Worm (Caenorhabditis elegans) whole organism, early embryonic: ENCODE data around the gene col-131.

Experiments
- B0310.2 ChIP-seq: sonication (generic microtip); optimal IDR thresholded peaks from 2 replicates; lab custom pipeline; 2016; ENCODE audit warnings: mild to moderate bottlenecking, missing genetic modification characterization, missing compliant biosample characterization
- F13C5.2 ChIP-seq: sonication (generic microtip); optimal IDR thresholded peaks from 2 replicates; lab custom pipeline; 2017; ENCODE audit warnings: mild to moderate bottlenecking, missing genetic modification characterization, inconsistent platforms, missing compliant biosample characterization
- aly-1 ChIP-seq: sonication (generic microtip); optimal IDR thresholded peaks from 2 replicates; lab custom pipeline; 2016; ENCODE audit warnings: missing genetic modification characterization, missing compliant biosample characterization
- ama-1 ChIP-seq: fragments of 150-350 bp; optimal IDR thresholded peaks from 2 replicates; lab custom pipeline; 2014
- ceh-13 ChIP-seq: fragments of 200-800 bp; sonication (Bioruptor generic); optimal IDR thresholded peaks from 2 replicates; lab custom pipeline; 2018; ENCODE audit warnings: mild to moderate bottlenecking, missing genetic modification characterization, missing compliant biosample characterization
- ceh-36 ChIP-seq: sonication (generic microtip); optimal IDR thresholded peaks from 2 replicates; lab custom pipeline; 2016; ENCODE audit warnings: missing genetic modification characterization, inconsistent platforms, missing compliant biosample characterization
- ets-7 ChIP-seq: sonication (generic microtip); optimal IDR thresholded peaks from 2 replicates; lab custom pipeline; 2016; ENCODE audit warnings: missing genotype, missing genetic modification characterization, missing compliant biosample characterization
- flt-1 ChIP-seq: fragments of 200-800 bp; sonication (Bioruptor generic); IDR thresholded peaks from 2 replicates; pipeline ENCODE4 v1.3.6; 2022; ENCODE audit warnings: missing genetic modification characterization, missing compliant biosample characterization
- hmbx-1 ChIP-seq: sonication (generic microtip); optimal IDR thresholded peaks from 2 replicates; lab custom pipeline; 2016; ENCODE audit warnings: mild to moderate bottlenecking, missing genetic modification characterization, missing compliant biosample characterization
- hmg-4 ChIP-seq: fragments of 200-800 bp; sonication (Bioruptor generic); optimal IDR thresholded peaks from 2 replicates; lab custom pipeline; 2018; ENCODE audit warnings: mild to moderate bottlenecking, missing genetic modification characterization, missing compliant biosample characterization
- hnd-1 ChIP-seq: sonication (generic microtip); optimal IDR thresholded peaks from 2 replicates; lab custom pipeline; 2016; ENCODE audit warnings: missing genetic modification characterization, missing compliant biosample characterization
- scrt-1 ChIP-seq: fragments of 200-800 bp; sonication (Bioruptor generic); IDR thresholded peaks from 2 replicates; pipeline ENCODE4 v1.3.6; 2022; ENCODE audit warnings: missing genetic modification characterization, missing compliant biosample characterization
- tbx-37 ChIP-seq: fragments of 200-800 bp; sonication (Bioruptor generic); conservative IDR thresholded peaks from 2 replicates; pipeline ENCODE4 v1.3.6; 2022; ENCODE audit warnings: missing genetic modification reagents, missing genetic modification characterization, missing compliant biosample characterization
- tra-4 ChIP-seq: sonication (generic microtip); optimal IDR thresholded peaks from 2 replicates; lab custom pipeline; 2017; ENCODE audit warnings: missing genetic modification characterization, missing compliant biosample characterization

DNA sequence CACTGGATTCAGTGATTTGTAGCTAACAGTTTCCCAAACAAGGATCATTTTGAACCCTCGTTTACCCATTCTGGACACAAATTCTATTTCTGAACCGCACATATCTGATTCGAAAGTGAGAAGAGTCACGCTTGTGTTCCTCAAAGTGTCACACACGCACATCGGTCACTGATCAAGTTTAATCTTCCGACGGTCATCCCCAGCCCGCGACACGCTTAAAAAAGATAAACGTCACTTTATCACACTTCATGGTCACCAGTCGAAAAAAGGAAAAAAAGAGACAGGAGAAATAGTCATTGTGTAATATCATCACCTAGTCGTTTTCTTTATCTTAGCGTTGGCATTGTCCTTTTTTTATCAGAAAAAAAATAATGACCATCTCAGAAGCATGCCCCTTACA, 10.6 kb upstream of the col-131 start:
- TF ChIP-seq ets-7 (no peak), hnd-1 (tag; lab: Kevin White, UChicago) (no peak), hmbx-1 (tag; lab: Kevin White, UChicago) (no peak), ama-1 (lab: Kevin White, UChicago) (no peak), B0310.2 (tag; lab: Kevin White, UChicago) (no peak), hmg-4 (GFP tag; lab: Kevin White, UChicago) (no peak), scrt-1 (GFP tag; lab: Robert Waterston, UW) (no peak), flt-1 (GFP tag; lab: Robert Waterston, UW) (no peak), tbx-37 (GFP tag; lab: Robert Waterston, UW) (no peak), aly-1 (tag; lab: Kevin White, UChicago) (no peak), tra-4 (tag; lab: Kevin White, UChicago) (no peak), ceh-13 (GFP tag; lab: Kevin White, UChicago) (no peak), ceh-36 (no peak), F13C5.2 (tag; lab: Kevin White, UChicago) (no peak)
